Fruit fly (Drosophila melanogaster) whole organism: Measurements from ENCODE around the gene cd.

Experiments used
- Dll ChIP-seq: fragments of >200 bp; optimal IDR thresholded peaks from 2 replicates; lab custom pipeline; 2017
- EcR ChIP-seq, 2 experiments: fragments of >200 bp; optimal IDR thresholded peaks; 2 replicates each; lab custom pipeline; 2017; ENCODE audit warnings: missing biosample characterization in 2 of 2, missing genetic modification characterization in 2 of 2, missing genetic modification reagents in 2 of 2
- pan ChIP-seq: fragments of >200 bp; optimal IDR thresholded peaks from 2 replicates; lab custom pipeline; 2017
- psq ChIP-seq: fragments of >200 bp; optimal IDR thresholded peaks from 2 replicates; lab custom pipeline; 2017
- usp ChIP-seq: fragments of >200 bp; optimal IDR thresholded peaks from 2 replicates; lab custom pipeline; 2017; ENCODE audit warnings: missing biosample characterization, missing genetic modification characterization, mixed read lengths

DNA sequence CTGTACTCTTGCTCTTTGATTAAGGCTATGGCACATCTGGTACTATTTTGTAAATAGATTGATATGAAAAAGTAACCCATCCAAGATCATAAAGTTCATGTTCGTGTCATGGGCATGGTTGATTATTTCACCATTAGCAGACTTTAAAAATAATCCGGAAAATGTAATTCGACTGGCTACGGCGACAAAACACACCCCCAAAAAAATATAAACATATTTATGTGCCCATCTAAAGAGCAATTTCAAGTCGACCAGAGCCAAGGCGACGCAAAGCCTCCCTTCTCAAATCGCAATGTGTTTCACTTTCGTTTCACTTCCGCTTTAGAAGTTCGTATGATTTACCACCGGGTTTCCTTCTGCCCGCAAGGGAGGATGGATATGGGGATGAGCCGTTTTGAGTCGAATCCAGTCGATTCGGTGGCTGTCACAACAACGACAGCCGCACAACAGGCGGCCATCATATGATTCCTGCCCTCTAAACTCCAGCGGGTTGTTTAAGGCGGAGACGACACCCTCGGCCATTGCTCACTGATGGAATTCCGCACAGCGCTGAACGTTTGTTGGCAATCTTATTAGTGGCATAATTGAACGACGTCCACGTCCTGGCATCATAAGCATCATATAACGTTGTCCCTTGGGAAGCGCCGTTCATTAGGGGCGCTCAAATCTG, 24.3 kb downstream of the cd start:
- TF ChIP-seq Dll: no peak
- no peak for TF ChIP-seq psq
- no peak for TF ChIP-seq pan (lab: Kevin White, UChicago)
- TF ChIP-seq usp: no peak
- TF ChIP-seq EcR (GFP tag; optimal IDR thresholded peaks at IDR 0.05; lab: Kevin White, UChicago): no peak
